Fruit fly (Drosophila melanogaster): ENCODE results near the gene CG32195.
A peak's percentile ranks its signal among the peaks of the same experiment; 100 is the strongest.

CG32195 gene

DNA sequence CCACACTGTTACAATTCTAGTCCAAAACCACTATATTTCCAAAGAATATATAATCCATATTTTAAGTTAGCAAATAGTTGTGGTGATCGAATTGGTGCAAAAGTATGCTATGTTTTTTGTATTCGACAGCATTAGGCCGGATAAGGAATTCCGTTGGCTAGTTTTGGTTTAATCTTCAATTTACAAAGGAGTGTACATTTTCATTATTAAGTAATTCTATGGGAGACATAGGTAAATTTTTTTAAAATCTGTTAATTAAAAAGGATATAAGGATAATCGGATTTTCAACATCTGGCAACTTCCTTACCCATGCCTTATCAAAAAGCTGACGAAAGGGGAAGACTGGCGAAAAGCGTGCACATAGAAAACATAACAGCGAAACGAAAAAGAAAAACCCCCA lies 34.1 kb upstream of the CG32195 start (continued):
- peak; percentile 60 for TF ChIP-seq svp (GFP tag)
- TF ChIP-seq Eip78C (GFP tag) = peak; percentile 92
- no peak for TF ChIP-seq CG6163 (GFP tag; IDR thresholded peaks at IDR 0.05)
- peak; percentile 56 for TF ChIP-seq spab (GFP tag; optimal IDR thresholded peaks at IDR 0.05)
- no peak for TF ChIP-seq Blimp-1 (GFP tag; optimal IDR thresholded peaks at IDR 0.05)
- TF ChIP-seq Smox (GFP tag; optimal IDR thresholded peaks at IDR 0.05) = no peak
- TF ChIP-seq CG16779 (tag; optimal IDR thresholded peaks at IDR 0.05) = peak; percentile 33
- TF ChIP-seq Sox15 (GFP tag; optimal IDR thresholded peaks at IDR 0.05) = peak; percentile 12
- TF ChIP-seq Sox14 (GFP tag; optimal IDR thresholded peaks at IDR 0.05) = peak; percentile 74
- TF ChIP-seq CG7368 (GFP tag; optimal IDR thresholded peaks at IDR 0.05) = no peak
- TF ChIP-seq Lpt (GFP tag; optimal IDR thresholded peaks at IDR 0.05) = no peak
- peak; percentile 54 for TF ChIP-seq CG6276 (GFP tag; optimal IDR thresholded peaks at IDR 0.05)
- TF ChIP-seq Hr38 (GFP tag; optimal IDR thresholded peaks at IDR 0.05) = no peak
- no peak for TF ChIP-seq Ets21C (GFP tag; optimal IDR thresholded peaks at IDR 0.05)
- no peak; the same call in 1 of the 2 replicates for TF ChIP-seq CG11294 (GFP tag; IDR thresholded peaks at IDR 0.05)
- no peak for TF ChIP-seq vri (GFP tag; optimal IDR thresholded peaks at IDR 0.05)
- peak; percentile 76 for TF ChIP-seq CG10631 (GFP tag; optimal IDR thresholded peaks at IDR 0.05)
- no peak for TF ChIP-seq CG6854 (GFP tag; optimal IDR thresholded peaks at IDR 0.05)
- peak; percentile 23 for TF ChIP-seq dsx (GFP tag; optimal IDR thresholded peaks at IDR 0.05; ENCODE audit: poor library complexity, severe bottlenecking)
- TF ChIP-seq CG11902 (GFP tag; optimal IDR thresholded peaks at IDR 0.05) = no peak
- no peak for TF ChIP-seq fd85E (GFP tag; optimal IDR thresholded peaks at IDR 0.05)
- TF ChIP-seq eg (GFP tag; IDR thresholded peaks at IDR 0.05) = peak; percentile 62; the same call in 2 of the 3 replicates
- TF ChIP-seq Gug (GFP tag; IDR thresholded peaks at IDR 0.05) = peak; percentile 36; the same call in 1 of the 2 replicates
- no peak for TF ChIP-seq esn (GFP tag; optimal IDR thresholded peaks at IDR 0.05)
- peak; percentile 46 for TF ChIP-seq Ets96B (tag; optimal IDR thresholded peaks at IDR 0.05)
- TF ChIP-seq CG6792 (GFP tag; optimal IDR thresholded peaks at IDR 0.05) = no peak
- peak; percentile 65 for TF ChIP-seq Hr4 (GFP tag; optimal IDR thresholded peaks at IDR 0.05)
- peak; percentile 8 for TF ChIP-seq CG34406 (GFP tag; optimal IDR thresholded peaks at IDR 0.05)
- TF ChIP-seq CG8319 (GFP tag; optimal IDR thresholded peaks at IDR 0.05) = no peak
- peak; percentile 26 for TF ChIP-seq CG11762 (GFP tag; optimal IDR thresholded peaks at IDR 0.05; ENCODE audit: insufficient read depth)
- peak; percentile 76 for TF ChIP-seq fd59A (GFP tag; optimal IDR thresholded peaks at IDR 0.05)

DNA sequence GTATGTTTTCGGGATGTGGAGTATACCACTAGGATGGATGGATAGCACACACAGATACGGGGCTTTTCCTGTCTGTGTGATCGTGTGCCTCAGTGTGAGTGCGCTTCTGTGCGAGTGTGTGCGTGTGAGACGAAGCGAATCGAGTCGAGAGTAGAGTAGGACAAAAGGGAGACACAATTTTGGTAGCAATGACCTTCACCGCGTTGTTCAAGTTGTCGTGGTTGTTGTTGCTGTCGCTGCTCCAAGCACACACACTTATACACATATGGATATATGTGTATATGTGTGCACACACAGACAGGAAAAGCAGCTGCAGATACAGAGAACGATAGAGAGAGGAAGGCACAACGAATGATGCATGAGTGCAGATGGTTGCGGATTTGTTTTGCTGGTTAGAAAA lies 33.6 kb upstream of the CG32195 start:
- TF ChIP-seq CG6276 (GFP tag; optimal IDR thresholded peaks at IDR 0.05) (no peak), acj6 (GFP tag; optimal IDR thresholded peaks at IDR 0.05) (no peak), Lpt (GFP tag; optimal IDR thresholded peaks at IDR 0.05) (no peak), CG8319 (GFP tag; optimal IDR thresholded peaks at IDR 0.05) (no peak), Hr38 (GFP tag; optimal IDR thresholded peaks at IDR 0.05) (no peak), salr (GFP tag; optimal IDR thresholded peaks at IDR 0.05) (no peak), Sox15 (GFP tag; optimal IDR thresholded peaks at IDR 0.05) (no peak), CG6163 (GFP tag; IDR thresholded peaks at IDR 0.05) (no peak), CG6854 (GFP tag; optimal IDR thresholded peaks at IDR 0.05) (no peak), CG31627 (GFP tag; optimal IDR thresholded peaks at IDR 0.05) (no peak), Sox102F (GFP tag; optimal IDR thresholded peaks at IDR 0.05) (no peak), svp (GFP tag) (no peak), CG16779 (tag; optimal IDR thresholded peaks at IDR 0.05) (no peak), CG4318 (GFP tag; optimal IDR thresholded peaks at IDR 0.05) (no peak), dsx (GFP tag; optimal IDR thresholded peaks at IDR 0.05; ENCODE audit: poor library complexity, severe bottlenecking) (no peak), CG8119 (GFP tag; IDR thresholded peaks at IDR 0.05) (no peak), Ets21C (GFP tag; optimal IDR thresholded peaks at IDR 0.05) (no peak), spab (GFP tag; optimal IDR thresholded peaks at IDR 0.05) (no peak), CG6808 (GFP tag; optimal IDR thresholded peaks at IDR 0.05) (no peak)

Measured in whole organism, prepupa.